Worm (Caenorhabditis elegans) whole organism, late embryonic: Measurements from ENCODE around the gene C53C11.4.

Experiments used
- F13H6.1 ChIP-seq: sonication (generic microtip); optimal IDR thresholded peaks from 2 replicates; lab custom pipeline; 2016; ENCODE audit warnings: missing genetic modification characterization, missing compliant biosample characterization
- ceh-18 ChIP-seq: sonication (generic microtip); optimal IDR thresholded peaks from 2 replicates; lab custom pipeline; 2016; ENCODE audit warnings: missing genetic modification characterization, missing compliant biosample characterization
- ceh-24 ChIP-seq: sonication (generic microtip); optimal IDR thresholded peaks from 2 replicates; lab custom pipeline; 2016; ENCODE audit warnings: mild to moderate bottlenecking, missing genetic modification characterization, missing compliant biosample characterization
- ceh-31 ChIP-seq: sonication (generic microtip); optimal IDR thresholded peaks from 2 replicates; lab custom pipeline; 2016; ENCODE audit warnings: missing genetic modification characterization, missing compliant biosample characterization
- dmd-4 ChIP-seq: sonication (generic microtip); optimal IDR thresholded peaks from 2 replicates; lab custom pipeline; 2016; ENCODE audit warnings: borderline replicate concordance, missing genetic modification characterization, missing compliant biosample characterization
- hlh-13 ChIP-seq: fragments of 200-800 bp; sonication (Bioruptor generic); optimal IDR thresholded peaks from 2 replicates; lab custom pipeline; 2018; ENCODE audit warnings: mild to moderate bottlenecking, missing genetic modification characterization, missing compliant biosample characterization
- nfya-1 ChIP-seq: sonication (generic microtip); optimal IDR thresholded peaks from 2 replicates; lab custom pipeline; 2017; ENCODE audit warnings: missing genetic modification characterization, mild to moderate bottlenecking, missing compliant biosample characterization, antibody characterized with exemption, moderate library complexity
- nhr-11 ChIP-seq: fragments of 150-350 bp; optimal IDR thresholded peaks from 2 replicates; lab custom pipeline; 2014; ENCODE audit warnings: missing biosample characterization, missing genetic modification characterization
- pax-1 ChIP-seq: fragments of 150-350 bp; optimal IDR thresholded peaks from 2 replicates; lab custom pipeline; 2014; ENCODE audit warnings: missing biosample characterization, missing genetic modification characterization
- pha-4 ChIP-seq: fragments of 150-350 bp; optimal IDR thresholded peaks from 2 replicates; lab custom pipeline; 2018; ENCODE audit warnings: missing biosample characterization, missing genetic modification reagents, missing genetic modification characterization
- pqm-1 ChIP-seq: sonication (generic microtip); optimal IDR thresholded peaks from 2 replicates; lab custom pipeline; 2016; ENCODE audit warnings: missing genetic modification characterization, missing compliant biosample characterization
- sox-4 ChIP-seq: sonication (generic microtip); optimal IDR thresholded peaks from 2 replicates; lab custom pipeline; 2017; ENCODE audit warnings: mild to moderate bottlenecking, missing genetic modification characterization, inconsistent platforms, missing compliant biosample characterization
- tbx-2 ChIP-seq: sonication (generic microtip); optimal IDR thresholded peaks from 2 replicates; lab custom pipeline; 2016; ENCODE audit warnings: missing genetic modification characterization, missing compliant biosample characterization
- unc-3 ChIP-seq, 2 experiments: fragments of 200-800 bp in 1 of 2; sonication (Bioruptor generic) in 1 of 2; sonication (generic microtip) in 1 of 2; conservative IDR thresholded peaks in 1 of 2; optimal IDR thresholded peaks in 1 of 2; 2 replicates each; pipeline versions ENCODE4 v1.3.6 to Lab custom; 2016 to 2022; ENCODE audit warnings: missing compliant biosample characterization in 2 of 2, missing genetic modification characterization in 2 of 2, missing genetic modification reagents in 1 of 2

- TF ChIP-seq pha-4 (no peak), F13H6.1 (tag; lab: Kevin White, UChicago) (no peak), unc-3 (GFP tag; conservative IDR thresholded peaks at IDR 0.05; lab: Robert Waterston, UW) (no peak), unc-3 (tag; optimal IDR thresholded peaks at IDR 0.05; lab: Kevin White, UChicago) (no peak), sox-4 (tag; lab: Kevin White, UChicago) (no peak), nfya-1 (no peak), hlh-13 (GFP tag; lab: Kevin White, UChicago) (no peak), pqm-1 (no peak), nhr-11 (tag; lab: Kevin White, UChicago) (no peak), ceh-24 (no peak), dmd-4 (tag; lab: Kevin White, UChicago) (no peak), pax-1 (tag; lab: Kevin White, UChicago) (no peak), ceh-18 (tag; lab: Kevin White, UChicago) (no peak), ceh-31 (tag; lab: Kevin White, UChicago) (no peak), tbx-2 (tag; lab: Kevin White, UChicago) (no peak)
These were observed 23.0 kb downstream of the C53C11.4 start, which contains the start of gene C53C11.5 for ce11 chrX:17333752-17334151.
